Fruit fly (Drosophila melanogaster) whole organism, embryonic: ENCODE results near the gene Sfp77F.

ENCODE experiments used
- Ada2b ChIP-seq: fragments of 200-800 bp; sonication (Bioruptor generic); IDR thresholded peaks from 2 replicates; pipeline ENCODE4 v1.3.6; 2022; ENCODE audit warnings: missing biosample characterization, missing genetic modification characterization
- Aef1 ChIP-seq: fragments of 200-800 bp; sonication (Bioruptor generic); IDR thresholded peaks from 3 replicates; pipeline ENCODE4 v1.3.6; 2022; ENCODE audit warnings: missing biosample characterization, missing genetic modification characterization
- CG10543 ChIP-seq: fragments of 200-800 bp; sonication (Bioruptor generic); optimal IDR thresholded peaks from 3 replicates; lab custom pipeline; 2017; ENCODE audit warnings: missing biosample characterization, mild to moderate bottlenecking, missing genetic modification characterization, moderate library complexity
- CG12219 ChIP-seq: fragments of 200-800 bp; sonication (Bioruptor generic); optimal IDR thresholded peaks from 3 replicates; lab custom pipeline; 2018; ENCODE audit warnings: missing biosample characterization, mild to moderate bottlenecking, missing genetic modification characterization
- CG15514 ChIP-seq: fragments of 200-800 bp; sonication (Bioruptor generic); optimal IDR thresholded peaks from 3 replicates; lab custom pipeline; 2017; ENCODE audit warnings: missing biosample characterization, missing genetic modification characterization, mild to moderate bottlenecking, moderate library complexity, missing genetic modification reagents
- CG15601 ChIP-seq: fragments of 200-800 bp; sonication (Bioruptor generic); optimal IDR thresholded peaks from 3 replicates; lab custom pipeline; 2019; ENCODE audit warnings: missing biosample characterization, mild to moderate bottlenecking, missing genetic modification characterization, moderate library complexity
- CG1602 ChIP-seq: fragments of 200-800 bp; sonication (Bioruptor generic); optimal IDR thresholded peaks from 3 replicates; lab custom pipeline; 2016; ENCODE audit warnings: missing biosample characterization, missing genetic modification characterization
- CG17361 ChIP-seq: fragments of 200-800 bp; sonication (Bioruptor generic); IDR thresholded peaks from 3 replicates; pipeline ENCODE4 v1.3.6; 2022; ENCODE audit warnings: missing biosample characterization, missing genetic modification characterization
- CG18599 ChIP-seq: fragments of 200-800 bp; sonication (Bioruptor generic); optimal IDR thresholded peaks from 3 replicates; lab custom pipeline; 2017; ENCODE audit warnings: missing biosample characterization, missing genetic modification characterization, mild to moderate bottlenecking, moderate library complexity, missing genetic modification reagents
- CG30403 ChIP-seq: fragments of 200-800 bp; sonication (Bioruptor generic); optimal IDR thresholded peaks from 3 replicates; lab custom pipeline; 2016; ENCODE audit warnings: missing biosample characterization, missing genetic modification characterization
- CG3407 ChIP-seq: fragments of 200-800 bp; sonication (Bioruptor generic); optimal IDR thresholded peaks from 2 replicates; lab custom pipeline; 2018; ENCODE audit warnings: missing biosample characterization, mild to moderate bottlenecking, missing genetic modification characterization
- CG34422 ChIP-seq: fragments of 200-800 bp; sonication (Bioruptor generic); IDR thresholded peaks from 3 replicates; pipeline ENCODE4 v1.3.6; 2022; ENCODE audit warnings: missing biosample characterization, missing genetic modification characterization
- CG8478 ChIP-seq: fragments of >200 bp; optimal IDR thresholded peaks from 2 replicates; lab custom pipeline; 2018
- CG9727 ChIP-seq: fragments of 200-800 bp; sonication (Bioruptor generic); optimal IDR thresholded peaks from 3 replicates; lab custom pipeline; 2017; ENCODE audit warnings: missing biosample characterization, mild to moderate bottlenecking, missing genetic modification characterization
- Ets65A ChIP-seq: fragments of 200-800 bp; sonication (Bioruptor generic); peaks from one replicate; lab custom pipeline; 2016; ENCODE audit warnings: missing biosample characterization, missing genetic modification characterization
- MESR4 ChIP-seq: fragments of 200-800 bp; sonication (Bioruptor generic); optimal IDR thresholded peaks from 2 replicates; lab custom pipeline; 2018; ENCODE audit warnings: missing biosample characterization, mild to moderate bottlenecking, missing genetic modification characterization, moderate library complexity
- Meics ChIP-seq: fragments of 200-800 bp; sonication (Bioruptor generic); optimal IDR thresholded peaks from 2 replicates; lab custom pipeline; 2017; ENCODE audit warnings: missing biosample characterization, mild to moderate bottlenecking, missing genetic modification characterization
- NfI ChIP-seq: fragments of 200-800 bp; sonication (Bioruptor generic); optimal IDR thresholded peaks from 3 replicates; lab custom pipeline; 2018; ENCODE audit warnings: missing biosample characterization, mild to moderate bottlenecking, missing genetic modification characterization, moderate library complexity
- PHDP ChIP-seq: fragments of 200-800 bp; sonication (Bioruptor generic); optimal IDR thresholded peaks from 3 replicates; lab custom pipeline; 2018; ENCODE audit warnings: missing biosample characterization, mild to moderate bottlenecking, missing genetic modification characterization, moderate library complexity
- Rfx ChIP-seq: fragments of 200-800 bp; sonication (Bioruptor generic); IDR thresholded peaks from 2 replicates; pipeline ENCODE4 v1.3.6; 2022; ENCODE audit warnings: missing biosample characterization, missing genetic modification characterization
- Rx ChIP-seq: fragments of 200-800 bp; sonication (Bioruptor generic); IDR thresholded peaks from 2 replicates; pipeline ENCODE4 v1.3.6; 2022; ENCODE audit warnings: missing biosample characterization, missing genetic modification characterization
- abd-A ChIP-seq: fragments of 200-800 bp; sonication (Bioruptor generic); optimal IDR thresholded peaks from 3 replicates; lab custom pipeline; 2019; ENCODE audit warnings: missing biosample characterization, mild to moderate bottlenecking, missing genetic modification characterization, moderate library complexity
- bcd ChIP-seq: fragments of 200-800 bp; sonication (Bioruptor generic); optimal IDR thresholded peaks from 2 replicates; lab custom pipeline; 2017; ENCODE audit warnings: missing biosample characterization, mild to moderate bottlenecking, missing genetic modification characterization
- chn ChIP-seq: fragments of 200-800 bp; sonication (Bioruptor generic); optimal IDR thresholded peaks from 2 replicates; lab custom pipeline; 2016; ENCODE audit warnings: missing biosample characterization, missing genetic modification characterization
- cwo ChIP-seq: fragments of 200-800 bp; sonication (Bioruptor generic); optimal IDR thresholded peaks from 3 replicates; lab custom pipeline; 2017; ENCODE audit warnings: missing biosample characterization, missing genetic modification characterization, mild to moderate bottlenecking, moderate library complexity, missing genetic modification reagents
- dimm ChIP-seq: fragments of 200-800 bp; sonication (Bioruptor generic); IDR thresholded peaks from 2 replicates; pipeline ENCODE4 v1.3.6; 2022; ENCODE audit warnings: missing biosample characterization, missing genetic modification characterization
- dysf ChIP-seq: fragments of 200-800 bp; sonication (Bioruptor generic); IDR thresholded peaks from 3 replicates; pipeline ENCODE4 v1.3.6; 2022; ENCODE audit warnings: missing biosample characterization, missing genetic modification characterization
- fu2 ChIP-seq: fragments of 200-800 bp; sonication (Bioruptor generic); optimal IDR thresholded peaks from 2 replicates; lab custom pipeline; 2016; ENCODE audit warnings: missing biosample characterization, missing genetic modification characterization
- ham ChIP-seq: fragments of 200-800 bp; sonication (Bioruptor generic); IDR thresholded peaks from 2 replicates; pipeline ENCODE4 v1.3.6; 2022; ENCODE audit warnings: missing biosample characterization, missing genetic modification characterization
- kah ChIP-seq: fragments of 200-800 bp; sonication (Bioruptor generic); optimal IDR thresholded peaks from 2 replicates; lab custom pipeline; 2018; ENCODE audit warnings: missing biosample characterization, mild to moderate bottlenecking, missing genetic modification characterization
- org-1 ChIP-seq: fragments of 200-800 bp; sonication (Bioruptor generic); optimal IDR thresholded peaks from 2 replicates; lab custom pipeline; 2017; ENCODE audit warnings: missing biosample characterization, missing genetic modification characterization
- pb ChIP-seq: fragments of 200-800 bp; sonication (Bioruptor generic); optimal IDR thresholded peaks from 3 replicates; lab custom pipeline; 2016; ENCODE audit warnings: missing biosample characterization, missing genetic modification characterization
- pho ChIP-seq: fragments of 200-800 bp; sonication (Bioruptor generic); optimal IDR thresholded peaks from 2 replicates; lab custom pipeline; 2016; ENCODE audit warnings: missing biosample characterization, missing genetic modification characterization
- ro ChIP-seq: fragments of 200-800 bp; sonication (Bioruptor generic); IDR thresholded peaks from 2 replicates; pipeline ENCODE4 v1.3.6; 2022; ENCODE audit warnings: missing biosample characterization, missing genetic modification characterization
- sens ChIP-seq: fragments of 200-800 bp; sonication (Bioruptor generic); peaks from one replicate; lab custom pipeline; 2016; ENCODE audit warnings: missing biosample characterization, missing genetic modification characterization
- sisA ChIP-seq: fragments of 200-800 bp; sonication (Bioruptor generic); IDR thresholded peaks from 2 replicates; pipeline ENCODE4 v1.3.6; 2022; ENCODE audit warnings: missing biosample characterization, missing genetic modification characterization
- slp2 ChIP-seq: fragments of 200-800 bp; sonication (Bioruptor generic); optimal IDR thresholded peaks from 2 replicates; lab custom pipeline; 2016; ENCODE audit warnings: missing biosample characterization, missing genetic modification characterization

The Sfp77F gene

dm6 chr3L:20848572-20848971 lies 48.6 kb downstream of the Sfp77F start (continued):
- TF ChIP-seq CG10543 (GFP tag; lab: Kevin White, UChicago), result no peak
- no peak for TF ChIP-seq fu2
- TF ChIP-seq kah (GFP tag; lab: Kevin White, UChicago), result no peak
- TF ChIP-seq sens (GFP tag; lab: Kevin White, UChicago), result peak; percentile 44
- no peak for TF ChIP-seq PHDP (tag; lab: Kevin White, UChicago)
- TF ChIP-seq slp2 (GFP tag; lab: Kevin White, UChicago), result no peak
- TF ChIP-seq CG34422 (GFP tag; lab: Robert Waterston, UW), result no peak
- TF ChIP-seq CG15514, result peak; percentile 17
- TF ChIP-seq Ets65A (GFP tag; lab: Kevin White, UChicago), result peak; percentile 79
- peak; percentile 32; the same call in 1 of the 2 replicates for TF ChIP-seq Ada2b
- TF ChIP-seq ham, result no peak
- peak; percentile 0 for TF ChIP-seq Meics (GFP tag; lab: Kevin White, UChicago)
- no peak for TF ChIP-seq CG17361 (GFP tag; lab: Robert Waterston, UW)
- TF ChIP-seq CG1602 (GFP tag; lab: Kevin White, UChicago), result no peak
- TF ChIP-seq org-1, result no peak
- TF ChIP-seq sisA (GFP tag; lab: Robert Waterston, UW), result no peak
- TF ChIP-seq CG8478, result no peak
- TF ChIP-seq chn, result no peak
- no peak for TF ChIP-seq pho (GFP tag; lab: Kevin White, UChicago)
- no peak for TF ChIP-seq CG9727 (GFP tag; lab: Kevin White, UChicago)
- TF ChIP-seq CG18599 (GFP tag; lab: Kevin White, UChicago), result peak; percentile 70
- TF ChIP-seq ro (GFP tag; lab: Robert Waterston, UW), result no peak
- peak; percentile 13 for TF ChIP-seq NfI
- no peak for TF ChIP-seq CG3407 (GFP tag; lab: Kevin White, UChicago)
- no peak for TF ChIP-seq bcd
- TF ChIP-seq Rx, result no peak
- TF ChIP-seq dimm (GFP tag; lab: Robert Waterston, UW), result no peak
- TF ChIP-seq dysf (GFP tag; lab: Robert Waterston, UW), result peak; percentile 48; the same call in 1 of the 3 replicates
- TF ChIP-seq CG12219, result no peak
- no peak for TF ChIP-seq Rfx
- no peak for TF ChIP-seq pb
- no peak for TF ChIP-seq abd-A
- TF ChIP-seq Aef1, result no peak
- TF ChIP-seq MESR4 (GFP tag; lab: Kevin White, UChicago), result no peak
- no peak for TF ChIP-seq CG15601 (tag; lab: Kevin White, UChicago)
- peak; percentile 28 for TF ChIP-seq cwo (GFP tag; lab: Kevin White, UChicago)
- no peak for TF ChIP-seq CG30403
- TF ChIP-seq, all 482 proteins: peak for 17
